Worm (Caenorhabditis elegans) whole organism, L4 larva: ENCODE results near the gene irld-63.

Experiments used
- F26F4.8 ChIP-seq: fragments of 200-800 bp; sonication (Bioruptor generic); conservative IDR thresholded peaks from 2 replicates; pipeline ENCODE4 v1.3.6; 2022; ENCODE audit warnings: missing genetic modification characterization, missing compliant biosample characterization
- F44E2.7 ChIP-seq: fragments of 200-800 bp; sonication (Bioruptor generic); IDR thresholded peaks from 2 replicates; pipeline ENCODE4 v2.1.2; 2022; ENCODE audit warnings: missing genetic modification characterization, missing compliant biosample characterization
- F49E8.2 ChIP-seq: sonication (generic microtip); optimal IDR thresholded peaks from 2 replicates; lab custom pipeline; 2016; ENCODE audit warnings: missing compliant biosample characterization, mild to moderate bottlenecking, missing genetic modification characterization, borderline replicate concordance
- T26A8.4 ChIP-seq: fragments of 200-800 bp; sonication (Bioruptor generic); IDR thresholded peaks from 2 replicates; pipeline ENCODE4 v1.3.6; 2022; ENCODE audit warnings: missing genetic modification characterization, missing compliant biosample characterization
- Y5F2A.4 ChIP-seq: fragments of 200-800 bp; sonication (Bioruptor generic); optimal IDR thresholded peaks from 2 replicates; lab custom pipeline; 2018; ENCODE audit warnings: mild to moderate bottlenecking, missing genetic modification characterization, missing compliant biosample characterization
- aha-1 ChIP-seq: fragments of 150-350 bp; peaks from one replicate; lab custom pipeline; 2014; ENCODE audit warnings: missing biosample characterization, missing genetic modification characterization
- ama-1 ChIP-seq: fragments of 150-350 bp; optimal IDR thresholded peaks from 2 replicates; lab custom pipeline; 2014; ENCODE audit warnings: inconsistent platforms, mixed read lengths
- ceh-28 ChIP-seq: fragments of 150-350 bp; optimal IDR thresholded peaks from 2 replicates; lab custom pipeline; 2014; ENCODE audit warnings: missing biosample characterization, missing genetic modification reagents, missing genetic modification characterization
- ceh-32 ChIP-seq: sonication (generic microtip); optimal IDR thresholded peaks from 2 replicates; lab custom pipeline; 2016; ENCODE audit warnings: mild to moderate bottlenecking, missing genetic modification characterization, missing compliant biosample characterization; ENCODE audit not compliant: poor library complexity
- ctbp-1 ChIP-seq: fragments of 200-800 bp; sonication (Bioruptor generic); IDR thresholded peaks from 2 replicates; pipeline ENCODE4 v1.3.6; 2022; ENCODE audit warnings: missing genetic modification reagents, missing genetic modification characterization, missing compliant biosample characterization
- daf-12 ChIP-seq: fragments of 150-350 bp; optimal IDR thresholded peaks from 2 replicates; lab custom pipeline; 2014; ENCODE audit warnings: missing biosample characterization, missing genetic modification reagents, missing genetic modification characterization
- daf-8 ChIP-seq: fragments of 200-800 bp; sonication (Bioruptor generic); IDR thresholded peaks from 2 replicates; pipeline ENCODE4 v1.3.6; 2022; ENCODE audit warnings: missing genetic modification characterization, missing compliant biosample characterization
- dmd-8 ChIP-seq: fragments of 200-800 bp; sonication (Bioruptor generic); IDR thresholded peaks from 2 replicates; pipeline ENCODE4 v1.3.6; 2022; ENCODE audit warnings: missing genetic modification characterization, missing compliant biosample characterization
- dmd-9 ChIP-seq: fragments of 200-800 bp; sonication (Bioruptor generic); IDR thresholded peaks from 2 replicates; pipeline ENCODE4 v1.3.6; 2022; ENCODE audit warnings: missing genetic modification reagents, missing genetic modification characterization, missing compliant biosample characterization
- duxl-1 ChIP-seq: sonication (generic microtip); optimal IDR thresholded peaks from 2 replicates; lab custom pipeline; 2016; ENCODE audit warnings: mild to moderate bottlenecking, missing genetic modification characterization, moderate library complexity, missing compliant biosample characterization; ENCODE audit not compliant: poor library complexity
- dve-1 ChIP-seq: sonication (generic microtip); optimal IDR thresholded peaks from 2 replicates; lab custom pipeline; 2017; ENCODE audit warnings: antibody characterized with exemption, mild to moderate bottlenecking, missing genetic modification characterization, missing compliant biosample characterization; ENCODE audit not compliant: insufficient read depth
- egl-27 ChIP-seq: sonication (generic microtip); optimal IDR thresholded peaks from 3 replicates; lab custom pipeline; 2017; ENCODE audit warnings: missing biosample characterization, missing genetic modification reagents, missing genetic modification characterization
- fos-1 ChIP-seq: fragments of 150-350 bp; optimal IDR thresholded peaks from 2 replicates; lab custom pipeline; 2014; ENCODE audit warnings: missing biosample characterization, missing genetic modification characterization
- jun-1 ChIP-seq: fragments of 150-350 bp; optimal IDR thresholded peaks from 2 replicates; lab custom pipeline; 2014; ENCODE audit warnings: missing biosample characterization, missing genetic modification reagents, missing genetic modification characterization
- lin-1 ChIP-seq: fragments of 200-800 bp; sonication (Bioruptor generic); IDR thresholded peaks from 2 replicates; pipeline ENCODE4 v1.3.6; 2022; ENCODE audit warnings: missing genetic modification reagents, missing genetic modification characterization, missing compliant biosample characterization
- lin-15B ChIP-seq: fragments of 150-350 bp; sonication (generic microtip); optimal IDR thresholded peaks from 3 replicates; lab custom pipeline; 2014; ENCODE audit warnings: missing biosample characterization, missing genetic modification characterization
- lin-38 ChIP-seq: fragments of 200-800 bp; sonication (Bioruptor generic); IDR thresholded peaks from 2 replicates; pipeline ENCODE4 v1.3.6; 2022; ENCODE audit warnings: missing genetic modification reagents, missing genetic modification characterization, missing compliant biosample characterization
- madf-9 ChIP-seq: fragments of 200-800 bp; sonication (Bioruptor generic); conservative IDR thresholded peaks from 2 replicates; pipeline ENCODE4 v1.3.6; 2022; ENCODE audit warnings: missing genetic modification reagents, missing genetic modification characterization, missing compliant biosample characterization
- mxl-2 ChIP-seq: fragments of 200-800 bp; sonication (Bioruptor generic); conservative IDR thresholded peaks from 2 replicates; pipeline ENCODE4 v1.3.6; 2022; ENCODE audit warnings: missing genetic modification reagents, missing genetic modification characterization, missing compliant biosample characterization
- mxl-3 ChIP-seq: fragments of 200-800 bp; sonication (Bioruptor generic); optimal IDR thresholded peaks from 2 replicates; lab custom pipeline; 2018; ENCODE audit warnings: mild to moderate bottlenecking, missing genetic modification characterization, missing compliant biosample characterization
- nhr-10 ChIP-seq: fragments of 150-350 bp; optimal IDR thresholded peaks from 2 replicates; lab custom pipeline; 2014; ENCODE audit warnings: missing biosample characterization, missing genetic modification characterization
- nhr-11 ChIP-seq: fragments of 150-350 bp; optimal IDR thresholded peaks from 2 replicates; lab custom pipeline; 2014; ENCODE audit warnings: missing biosample characterization, missing genetic modification characterization
- nhr-111 ChIP-seq: fragments of 200-800 bp; sonication (Bioruptor generic); optimal IDR thresholded peaks from 2 replicates; lab custom pipeline; 2018; ENCODE audit warnings: mild to moderate bottlenecking, missing genetic modification characterization, missing compliant biosample characterization
- nhr-28 ChIP-seq: fragments of 150-350 bp; optimal IDR thresholded peaks from 2 replicates; lab custom pipeline; 2014; ENCODE audit warnings: missing biosample characterization, missing genetic modification characterization
- nhr-41 ChIP-seq: fragments of 200-800 bp; sonication (Bioruptor generic); IDR thresholded peaks from 2 replicates; pipeline ENCODE4 v1.3.6; 2022; ENCODE audit warnings: missing genetic modification reagents, missing genetic modification characterization, missing compliant biosample characterization
- set-16 ChIP-seq: fragments of 200-800 bp; sonication (Bioruptor generic); IDR thresholded peaks from 2 replicates; pipeline ENCODE4 v1.3.6; 2022; ENCODE audit warnings: missing genetic modification reagents, missing genetic modification characterization, missing compliant biosample characterization
- spr-3 ChIP-seq: fragments of 200-800 bp; sonication (Bioruptor generic); optimal IDR thresholded peaks from 2 replicates; lab custom pipeline; 2018; ENCODE audit warnings: mild to moderate bottlenecking, missing genetic modification characterization, missing compliant biosample characterization
- unc-62 ChIP-seq, 3 experiments: fragments of 150-350 bp in 1 of 3; sonication (generic microtip); optimal IDR thresholded peaks in 2 of 3; peaks in 1 of 3; 1 replicate in 1 of 3; 2 replicates in 2 of 3; lab custom pipeline; 2014 to 2017; ENCODE audit warnings: missing biosample characterization in 3 of 3, missing genetic modification characterization in 3 of 3, missing genetic modification reagents in 3 of 3, missing genotype in 1 of 3
- vab-7 ChIP-seq: fragments of 200-800 bp; sonication (Bioruptor generic); IDR thresholded peaks from 2 replicates; pipeline ENCODE4 v1.3.6; 2022; ENCODE audit warnings: missing genetic modification reagents, missing genetic modification characterization, missing compliant biosample characterization
- zag-1 ChIP-seq: fragments of 150-350 bp; optimal IDR thresholded peaks from 2 replicates; lab custom pipeline; 2014; ENCODE audit warnings: missing biosample characterization, missing genetic modification characterization
- zfp-2 ChIP-seq: sonication (generic microtip); optimal IDR thresholded peaks from 2 replicates; lab custom pipeline; 2016; ENCODE audit warnings: mild to moderate bottlenecking, missing genetic modification characterization, missing compliant biosample characterization

irld-63 gene

ce11 chrII:2948614-2949013 is 18.1 kb downstream of the irld-63 start:
- peak; percentile 98 for TF ChIP-seq aha-1
- TF ChIP-seq T26A8.4 (GFP tag; lab: Robert Waterston, UW): no peak

- no peak for TF ChIP-seq unc-62 (GFP tag; optimal IDR thresholded peaks at IDR 0.05 in 1 of 2; lab: Kevin White, UChicago)
- no peak for TF ChIP-seq unc-62 (tag; optimal IDR thresholded peaks at IDR 0.05; lab: Kevin White, UChicago)
- no peak for TF ChIP-seq egl-27 (tag; lab: Kevin White, UChicago)
- TF ChIP-seq lin-15B: no peak
- TF ChIP-seq ama-1: no peak
- TF ChIP-seq nhr-28 (tag; lab: Kevin White, UChicago): no peak
- TF ChIP-seq ctbp-1 (GFP tag; lab: Robert Waterston, UW): no peak
- no peak for TF ChIP-seq fos-1 (tag; lab: Kevin White, UChicago)
- no peak for TF ChIP-seq dmd-8 (GFP tag; lab: Robert Waterston, UW)
- no peak for TF ChIP-seq vab-7 (GFP tag; lab: Robert Waterston, UW)
- no peak for TF ChIP-seq lin-1
- no peak for TF ChIP-seq dve-1 (tag; lab: Kevin White, UChicago)
- no peak for TF ChIP-seq jun-1 (tag; lab: Kevin White, UChicago)
- no peak for TF ChIP-seq daf-8 (GFP tag; lab: Robert Waterston, UW)
- no peak for TF ChIP-seq zag-1 (tag; lab: Kevin White, UChicago)
- TF ChIP-seq spr-3 (GFP tag; lab: Kevin White, UChicago): no peak
- TF ChIP-seq ceh-28 (tag; lab: Kevin White, UChicago): no peak
- TF ChIP-seq Y5F2A.4: no peak
Observed at ce11 chrII:2952629-2953028, 22.1 kb downstream of the irld-63 start, which contains the start of gene irld-51. Gene irld-51, minus strand, starts transcription at chrII:2952729.

ce11 chrII:2955656-2956115 is 25.2 kb downstream of the irld-63 start, which contains the start of gene irld-48:
Gene irld-48, plus strand, starts transcription at chrII:2956065.
- TF ChIP-seq lin-38 (GFP tag; lab: Robert Waterston, UW) (no peak), duxl-1 (tag; lab: Kevin White, UChicago) (no peak), daf-12 (no peak), ama-1 (no peak), mxl-2 (GFP tag; lab: Robert Waterston, UW) (no peak), nhr-10 (tag; lab: Kevin White, UChicago) (no peak), madf-9 (GFP tag; lab: Robert Waterston, UW) (no peak), F49E8.2 (tag; lab: Kevin White, UChicago) (no peak), F26F4.8 (GFP tag; lab: Robert Waterston, UW) (no peak), ctbp-1 (GFP tag; lab: Robert Waterston, UW) (no peak), nhr-111 (GFP tag; lab: Kevin White, UChicago) (no peak), ceh-32 (tag; lab: Kevin White, UChicago) (no peak), F44E2.7 (GFP tag; lab: Robert Waterston, UW) (no peak), set-16 (GFP tag; lab: Robert Waterston, UW) (no peak), zfp-2 (no peak), dmd-9 (no peak)

- TF ChIP-seq nhr-11 (tag; lab: Kevin White, UChicago): no peak
- TF ChIP-seq mxl-3 (GFP tag; lab: Kevin White, UChicago): no peak
- no peak for TF ChIP-seq madf-9 (GFP tag; lab: Robert Waterston, UW)
- TF ChIP-seq nhr-41: no peak
- no peak for TF ChIP-seq jun-1 (tag; lab: Kevin White, UChicago)
- no peak for TF ChIP-seq ceh-28 (tag; lab: Kevin White, UChicago)
Observed at ce11 chrII:2958308-2958707, 27.8 kb downstream of the irld-63 start, which contains the start of gene srw-60. Gene srw-60, plus strand, starts transcription at chrII:2958608.
